Worm (Caenorhabditis elegans) whole organism, midembryonic: Measurements from ENCODE around the gene C25G6.3.

Experiments used
- T22C8.4 ChIP-seq: fragments of 200-800 bp; sonication (Bioruptor generic); IDR thresholded peaks from 2 replicates; pipeline ENCODE4 v1.3.6; 2022; ENCODE audit warnings: missing genetic modification characterization, missing compliant biosample characterization
- cog-1 ChIP-seq: sonication (generic microtip); optimal IDR thresholded peaks from 2 replicates; lab custom pipeline; 2016; ENCODE audit warnings: missing genetic modification characterization, missing compliant biosample characterization
- flt-1 ChIP-seq: fragments of 200-800 bp; sonication (Bioruptor generic); IDR thresholded peaks from 2 replicates; pipeline ENCODE4 v1.3.6; 2022; ENCODE audit warnings: missing genetic modification characterization, missing compliant biosample characterization
- klf-2 ChIP-seq: fragments of 200-800 bp; sonication (Bioruptor generic); conservative IDR thresholded peaks from 2 replicates; pipeline ENCODE4 v1.3.6; 2022; ENCODE audit warnings: missing genetic modification reagents, missing genetic modification characterization, missing compliant biosample characterization
- med-1 ChIP-seq: sonication (generic microtip); optimal IDR thresholded peaks from 2 replicates; lab custom pipeline; 2017; ENCODE audit warnings: missing genetic modification characterization, mild to moderate bottlenecking, missing compliant biosample characterization, antibody characterized with exemption, missing genetic modification reagents; ENCODE audit not compliant: insufficient read depth
- ref-1 ChIP-seq: fragments of 200-800 bp; sonication (Bioruptor generic); conservative IDR thresholded peaks from 2 replicates; pipeline ENCODE4 v1.3.6; 2022; ENCODE audit warnings: missing genetic modification reagents, missing genetic modification characterization, missing compliant biosample characterization
- tab-1 ChIP-seq: fragments of 200-800 bp; sonication (Bioruptor generic); IDR thresholded peaks from 2 replicates; pipeline ENCODE4 v1.3.6; 2022; ENCODE audit warnings: missing genetic modification characterization, missing compliant biosample characterization
- ztf-23 ChIP-seq: fragments of 200-800 bp; sonication (Bioruptor generic); IDR thresholded peaks from 2 replicates; pipeline ENCODE4 v1.3.6; 2022; ENCODE audit warnings: missing genetic modification reagents, missing genetic modification characterization, missing compliant biosample characterization
- ztf-29 ChIP-seq: fragments of 200-800 bp; sonication (Bioruptor generic); IDR thresholded peaks from 2 replicates; pipeline ENCODE4 v1.3.6; 2022; ENCODE audit warnings: missing genetic modification reagents, missing genetic modification characterization, missing compliant biosample characterization

C25G6.3 gene

DNA sequence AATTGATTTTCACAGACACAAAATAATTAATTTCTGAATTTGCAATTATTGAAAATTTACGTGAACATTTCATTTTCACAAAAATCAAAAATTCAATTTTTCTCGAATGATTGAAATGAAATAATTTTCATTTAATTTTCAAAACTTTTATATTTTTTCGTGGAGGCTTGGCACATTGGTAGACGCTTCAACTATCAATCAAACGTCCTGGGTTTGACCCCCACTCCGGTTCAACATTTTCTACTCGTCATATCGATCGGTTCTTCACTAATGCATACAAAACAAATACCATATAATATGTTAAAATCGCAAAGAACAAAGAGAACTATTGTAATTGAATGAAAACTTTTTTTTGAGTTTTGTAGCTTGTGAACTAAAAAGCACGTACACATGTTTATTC is 30.8 kb downstream of the C25G6.3 start:
- TF ChIP-seq ztf-23 (no peak), flt-1 (GFP tag; lab: Robert Waterston, UW) (no peak), klf-2 (no peak), cog-1 (tag; lab: Kevin White, UChicago) (no peak), med-1 (GFP tag; lab: Kevin White, UChicago) (no peak), tab-1 (no peak), ref-1 (GFP tag; lab: Robert Waterston, UW) (no peak), T22C8.4 (GFP tag; lab: Robert Waterston, UW) (no peak), ztf-29 (GFP tag; lab: Robert Waterston, UW) (no peak)

DNA sequence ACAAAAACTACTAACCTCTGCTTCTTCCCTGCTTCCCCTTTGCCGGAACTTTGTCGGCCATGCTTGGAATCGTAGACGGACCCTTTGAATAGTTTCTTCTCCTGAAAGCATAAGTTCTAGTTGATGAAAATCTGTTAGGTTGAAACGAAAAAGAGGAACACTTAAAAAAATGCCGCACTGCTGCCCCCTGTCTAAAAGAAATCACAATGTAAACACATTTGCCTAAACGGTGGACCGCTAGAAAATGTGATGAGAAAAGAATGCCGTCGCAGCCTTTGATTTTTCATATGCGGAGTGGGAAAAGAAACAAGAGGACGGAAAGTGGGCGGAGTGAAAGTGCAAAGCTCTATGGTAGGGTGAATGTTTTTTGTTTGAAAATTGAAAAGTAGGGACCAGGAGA is 32.7 kb downstream of the C25G6.3 start, which contains the start of gene T13G4.7:
Gene T13G4.7, minus strand, starts transcription at position 101 of the 400 bp plus-strand sequence.
- TF ChIP-seq ref-1 (GFP tag; lab: Robert Waterston, UW) (no peak), ztf-23 (no peak), klf-2 (no peak), T22C8.4 (GFP tag; lab: Robert Waterston, UW) (no peak), tab-1 (no peak), med-1 (GFP tag; lab: Kevin White, UChicago) (no peak), flt-1 (GFP tag; lab: Robert Waterston, UW) (no peak), ztf-29 (GFP tag; lab: Robert Waterston, UW) (no peak), cog-1 (tag; lab: Kevin White, UChicago) (no peak)

- TF ChIP-seq flt-1 (GFP tag; lab: Robert Waterston, UW) (no peak), tab-1 (no peak), cog-1 (tag; lab: Kevin White, UChicago) (no peak)
Observed at ce11 chrX:1202638-1203037, 36.1 kb downstream of the C25G6.3 start.

- TF ChIP-seq klf-2, result 0 out of 2 replicates have a peak, but pooled peaks have one; percentile 7
Observed at ce11 chrX:1195178-1195750, 43.4 kb downstream of the C25G6.3 start.

- TF ChIP-seq klf-2 (no peak), med-1 (GFP tag; lab: Kevin White, UChicago) (no peak), cog-1 (tag; lab: Kevin White, UChicago) (no peak), ztf-23 (no peak), flt-1 (GFP tag; lab: Robert Waterston, UW) (no peak), ref-1 (GFP tag; lab: Robert Waterston, UW) (no peak), ztf-29 (GFP tag; lab: Robert Waterston, UW) (no peak), tab-1 (no peak), T22C8.4 (GFP tag; lab: Robert Waterston, UW) (no peak)
Observed at ce11 chrX:1192848-1193247, 45.9 kb downstream of the C25G6.3 start, which contains the start of gene T13G4.1. T13G4.1 (plus strand) TSS chrX:1193148.

ce11 chrX:1191582-1191981 is 47.1 kb downstream of the C25G6.3 start, which contains the start of gene T13G4.4:
T13G4.4 (minus strand) TSS chrX:1191678.
- TF ChIP-seq ztf-29 (GFP tag; lab: Robert Waterston, UW) (no peak), T22C8.4 (GFP tag; lab: Robert Waterston, UW) (no peak), ztf-23 (no peak), cog-1 (tag; lab: Kevin White, UChicago) (peak; percentile 3), ref-1 (GFP tag; lab: Robert Waterston, UW) (no peak), klf-2 (no peak)

ce11 chrX:1185474-1185873 is 53.2 kb downstream of the C25G6.3 start:
- TF ChIP-seq ztf-29 (GFP tag; lab: Robert Waterston, UW) (no peak), T22C8.4 (GFP tag; lab: Robert Waterston, UW) (no peak), ztf-23 (no peak), cog-1 (tag; lab: Kevin White, UChicago) (no peak), klf-2 (no peak), med-1 (GFP tag; lab: Kevin White, UChicago) (no peak), ref-1 (GFP tag; lab: Robert Waterston, UW) (no peak), flt-1 (GFP tag; lab: Robert Waterston, UW) (no peak), tab-1 (no peak)

ce11 chrX:1183985-1184384 is 54.7 kb downstream of the C25G6.3 start:
- TF ChIP-seq ztf-23 (no peak), T22C8.4 (GFP tag; lab: Robert Waterston, UW) (no peak), klf-2 (no peak), ztf-29 (GFP tag; lab: Robert Waterston, UW) (no peak), ref-1 (GFP tag; lab: Robert Waterston, UW) (no peak), med-1 (GFP tag; lab: Kevin White, UChicago) (no peak), cog-1 (tag; lab: Kevin White, UChicago) (no peak)

DNA sequence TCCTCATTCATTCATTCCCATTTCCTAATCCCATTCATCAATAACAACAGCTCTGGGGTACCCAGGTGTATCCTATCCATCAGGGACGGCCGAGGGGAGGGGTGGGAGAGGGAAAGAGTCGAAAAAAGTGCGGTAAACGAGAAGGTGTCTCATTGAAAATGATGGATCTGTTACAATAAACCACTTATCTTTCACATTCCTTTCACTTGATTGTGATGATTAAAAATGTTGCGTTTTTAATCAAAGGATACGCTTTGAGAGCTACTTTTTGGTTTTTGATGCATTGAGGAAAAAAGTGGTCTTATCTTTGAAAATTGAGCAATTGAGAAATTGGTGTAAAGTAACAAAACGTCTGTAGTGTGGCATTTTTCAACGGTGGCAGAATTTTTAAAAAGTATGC is 55.4 kb downstream of the C25G6.3 start:
- TF ChIP-seq T22C8.4 (GFP tag; lab: Robert Waterston, UW) (no peak), ref-1 (GFP tag; lab: Robert Waterston, UW) (no peak), ztf-23 (no peak), klf-2 (no peak), flt-1 (GFP tag; lab: Robert Waterston, UW) (no peak), med-1 (GFP tag; lab: Kevin White, UChicago) (no peak), cog-1 (tag; lab: Kevin White, UChicago) (no peak), ztf-29 (GFP tag; lab: Robert Waterston, UW) (no peak), tab-1 (no peak)
